Worm (Caenorhabditis elegans): ENCODE data around the gene Y42A5A.1.

The Y42A5A.1 gene

DNA sequence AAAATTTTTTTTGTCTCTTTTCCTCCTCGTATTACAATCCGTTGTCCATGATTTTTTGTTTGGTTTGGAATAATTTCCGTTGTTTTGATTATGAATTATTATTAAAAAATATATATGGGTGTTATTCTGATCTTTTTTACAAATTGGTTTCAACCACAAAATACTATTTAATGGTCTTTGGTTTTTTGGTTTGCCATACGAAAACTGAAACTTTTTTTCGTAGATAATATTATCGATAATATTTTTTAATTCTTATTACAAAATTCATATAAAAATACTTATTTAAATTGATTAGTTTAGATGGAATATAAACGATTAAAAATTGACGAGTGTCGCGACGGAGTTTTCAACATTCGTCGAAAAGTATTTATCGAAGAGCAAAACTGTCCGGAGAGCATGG lies 39.4 kb downstream of the Y42A5A.1 start, which contains the start of gene jmjd-5:
Gene jmjd-5 (plus strand): TSS at position 301 of the 400 bp plus-strand sequence.
- TF ChIP-seq ztf-23 (GFP tag; IDR thresholded peaks at IDR 0.05) (no peak), tab-1 (GFP tag; IDR thresholded peaks at IDR 0.05) (no peak)

DNA sequence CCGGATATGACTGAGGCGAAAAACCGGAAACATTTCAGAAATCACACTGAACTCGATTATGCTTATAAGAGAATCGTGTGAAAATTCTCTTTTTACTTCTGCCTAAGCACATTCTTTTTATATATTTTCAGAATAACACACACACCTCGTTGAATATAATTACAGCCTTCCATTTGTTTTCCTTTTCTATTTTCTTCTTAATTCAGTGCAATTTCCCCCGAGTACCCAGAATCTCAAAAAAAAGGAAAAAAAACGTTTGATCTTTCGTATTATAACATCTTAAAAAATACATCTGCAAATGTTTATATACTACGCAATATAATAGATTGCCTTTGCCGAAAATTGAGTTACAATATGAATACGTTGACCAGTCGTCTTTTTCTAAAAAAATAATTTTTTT lies 44.1 kb downstream of the Y42A5A.1 start:
- TF ChIP-seq ztf-23 (GFP tag; IDR thresholded peaks at IDR 0.05) (no peak), med-1 (GFP tag; optimal IDR thresholded peaks at IDR 0.05; ENCODE audit: insufficient read depth) (no peak), cog-1 (tag; optimal IDR thresholded peaks at IDR 0.05) (no peak), ref-1 (GFP tag; conservative IDR thresholded peaks at IDR 0.05) (no peak), ztf-29 (GFP tag; IDR thresholded peaks at IDR 0.05) (no peak), T22C8.4 (GFP tag; IDR thresholded peaks at IDR 0.05) (no peak), flt-1 (GFP tag; IDR thresholded peaks at IDR 0.05) (no peak), tab-1 (GFP tag; IDR thresholded peaks at IDR 0.05) (no peak), klf-2 (GFP tag; conservative IDR thresholded peaks at IDR 0.05) (no peak)

DNA sequence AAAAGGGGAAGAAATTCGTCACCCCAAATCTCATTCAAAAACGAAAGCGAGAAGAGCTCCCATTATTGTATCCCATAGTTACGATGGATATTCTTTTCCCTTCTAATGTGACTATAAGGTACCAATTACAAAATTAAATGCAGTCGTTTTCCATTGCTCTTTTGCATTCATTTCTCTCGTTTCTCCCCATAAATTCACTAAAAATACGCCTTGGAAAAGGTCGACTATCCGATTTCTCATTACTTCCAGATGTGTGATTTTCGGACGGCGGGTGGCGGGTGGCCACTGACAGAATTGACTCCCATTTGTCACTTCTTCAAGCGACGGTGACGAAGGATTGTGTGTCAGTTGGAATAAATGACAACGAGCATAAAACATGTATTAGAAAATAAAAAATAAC lies 45.8 kb downstream of the Y42A5A.1 start:
- no peak for TF ChIP-seq klf-2 (GFP tag; conservative IDR thresholded peaks at IDR 0.05)
- TF ChIP-seq cog-1 (tag; optimal IDR thresholded peaks at IDR 0.05), result no peak
- no peak for TF ChIP-seq ref-1 (GFP tag; conservative IDR thresholded peaks at IDR 0.05)
- TF ChIP-seq med-1 (GFP tag; optimal IDR thresholded peaks at IDR 0.05; ENCODE audit: insufficient read depth), result no peak
- TF ChIP-seq tab-1 (GFP tag; IDR thresholded peaks at IDR 0.05), result no peak
- TF ChIP-seq ztf-29 (GFP tag; IDR thresholded peaks at IDR 0.05), result no peak
- no peak for TF ChIP-seq ztf-23 (GFP tag; IDR thresholded peaks at IDR 0.05)
- TF ChIP-seq T22C8.4 (GFP tag; IDR thresholded peaks at IDR 0.05), result no peak
- no peak for TF ChIP-seq flt-1 (GFP tag; IDR thresholded peaks at IDR 0.05)

DNA sequence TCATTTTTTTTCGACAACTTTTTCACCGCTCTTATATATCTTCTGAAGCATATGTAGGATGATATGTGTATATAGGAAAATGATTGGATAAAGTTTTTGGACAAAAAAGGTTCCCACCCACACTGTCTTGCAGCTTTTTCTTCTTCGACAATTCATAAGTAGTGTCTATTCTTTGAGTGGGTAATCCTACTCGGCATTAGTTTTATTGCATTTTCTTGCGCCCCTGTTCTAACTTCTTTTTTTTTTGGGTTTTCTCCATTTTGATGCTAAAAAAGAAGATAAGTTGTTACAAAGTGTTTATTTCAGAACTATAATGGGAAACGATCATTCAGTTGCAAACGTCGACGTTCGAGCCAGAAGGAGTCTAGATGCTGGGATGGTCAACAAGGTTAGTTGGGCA lies 46.5 kb downstream of the Y42A5A.1 start, which contains the start of gene glb-3:
Gene glb-3 (plus strand): TSS at position 301 of the 400 bp plus-strand sequence.
- no peak for TF ChIP-seq cog-1 (tag; optimal IDR thresholded peaks at IDR 0.05)
- no peak for TF ChIP-seq T22C8.4 (GFP tag; IDR thresholded peaks at IDR 0.05)
- TF ChIP-seq med-1 (GFP tag; optimal IDR thresholded peaks at IDR 0.05; ENCODE audit: insufficient read depth), result no peak
- no peak for TF ChIP-seq ztf-23 (GFP tag; IDR thresholded peaks at IDR 0.05)
- no peak for TF ChIP-seq tab-1 (GFP tag; IDR thresholded peaks at IDR 0.05)
- no peak for TF ChIP-seq ref-1 (GFP tag; conservative IDR thresholded peaks at IDR 0.05)
- TF ChIP-seq flt-1 (GFP tag; IDR thresholded peaks at IDR 0.05), result no peak
- TF ChIP-seq ztf-29 (GFP tag; IDR thresholded peaks at IDR 0.05), result no peak
- TF ChIP-seq klf-2 (GFP tag; conservative IDR thresholded peaks at IDR 0.05), result no peak

DNA sequence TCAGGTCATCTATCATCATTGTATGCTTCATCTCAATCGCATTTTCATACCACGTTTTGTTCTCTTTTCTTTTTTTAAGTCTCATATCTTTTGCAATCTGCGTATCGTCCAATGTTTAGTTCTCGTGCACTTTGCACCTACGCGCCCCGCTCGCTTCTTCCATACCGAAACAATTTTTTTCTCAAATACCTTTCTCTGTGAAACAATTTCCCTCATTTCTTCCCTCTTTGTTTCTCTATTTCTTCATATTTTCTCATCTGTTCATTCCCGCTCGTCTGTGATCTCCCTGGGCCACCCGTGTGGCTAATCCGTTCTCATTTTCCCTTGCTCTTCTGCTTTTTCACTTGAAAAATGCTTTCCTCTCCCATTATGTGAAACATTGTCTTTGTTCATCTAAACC lies 52.6 kb downstream of the Y42A5A.1 start:
- no peak for TF ChIP-seq ztf-29 (GFP tag; IDR thresholded peaks at IDR 0.05)
- TF ChIP-seq klf-2 (GFP tag; conservative IDR thresholded peaks at IDR 0.05), result no peak
- no peak for TF ChIP-seq med-1 (GFP tag; optimal IDR thresholded peaks at IDR 0.05; ENCODE audit: insufficient read depth)
- TF ChIP-seq cog-1 (tag; optimal IDR thresholded peaks at IDR 0.05), result no peak
- TF ChIP-seq tab-1 (GFP tag; IDR thresholded peaks at IDR 0.05), result no peak
- TF ChIP-seq flt-1 (GFP tag; IDR thresholded peaks at IDR 0.05), result no peak
- TF ChIP-seq ztf-23 (GFP tag; IDR thresholded peaks at IDR 0.05), result no peak
- TF ChIP-seq ref-1 (GFP tag; conservative IDR thresholded peaks at IDR 0.05), result no peak
- TF ChIP-seq T22C8.4 (GFP tag; IDR thresholded peaks at IDR 0.05), result no peak

DNA sequence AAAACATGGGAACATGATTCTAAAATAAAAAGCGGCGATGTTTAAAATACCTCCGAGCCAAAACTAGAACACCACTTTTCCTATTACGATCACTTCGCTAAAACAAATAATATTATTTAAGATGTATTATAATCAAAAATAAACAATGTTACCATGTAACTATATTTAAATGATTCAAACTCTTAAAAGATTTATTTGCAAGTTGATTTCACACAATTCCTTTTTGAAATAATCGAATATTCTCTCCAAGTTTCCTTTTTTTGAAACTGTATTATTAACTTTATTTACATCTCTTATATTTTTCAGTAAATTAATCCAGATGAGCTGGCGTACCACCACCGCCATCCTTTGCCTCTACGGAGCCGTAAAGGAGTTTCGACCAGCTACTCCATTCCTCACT lies 53.4 kb downstream of the Y42A5A.1 start, which contains the start of gene folt-1:
Gene folt-1 (plus strand): TSS at position 301 of the 400 bp plus-strand sequence.
- no peak for TF ChIP-seq med-1 (GFP tag; optimal IDR thresholded peaks at IDR 0.05; ENCODE audit: insufficient read depth)
- TF ChIP-seq T22C8.4 (GFP tag; IDR thresholded peaks at IDR 0.05), result no peak
- no peak for TF ChIP-seq cog-1 (tag; optimal IDR thresholded peaks at IDR 0.05)
- TF ChIP-seq ztf-23 (GFP tag; IDR thresholded peaks at IDR 0.05), result no peak
- no peak for TF ChIP-seq ref-1 (GFP tag; conservative IDR thresholded peaks at IDR 0.05)
- no peak for TF ChIP-seq tab-1 (GFP tag; IDR thresholded peaks at IDR 0.05)
- no peak for TF ChIP-seq flt-1 (GFP tag; IDR thresholded peaks at IDR 0.05)
- no peak for TF ChIP-seq klf-2 (GFP tag; conservative IDR thresholded peaks at IDR 0.05)
- TF ChIP-seq ztf-29 (GFP tag; IDR thresholded peaks at IDR 0.05), result no peak

DNA sequence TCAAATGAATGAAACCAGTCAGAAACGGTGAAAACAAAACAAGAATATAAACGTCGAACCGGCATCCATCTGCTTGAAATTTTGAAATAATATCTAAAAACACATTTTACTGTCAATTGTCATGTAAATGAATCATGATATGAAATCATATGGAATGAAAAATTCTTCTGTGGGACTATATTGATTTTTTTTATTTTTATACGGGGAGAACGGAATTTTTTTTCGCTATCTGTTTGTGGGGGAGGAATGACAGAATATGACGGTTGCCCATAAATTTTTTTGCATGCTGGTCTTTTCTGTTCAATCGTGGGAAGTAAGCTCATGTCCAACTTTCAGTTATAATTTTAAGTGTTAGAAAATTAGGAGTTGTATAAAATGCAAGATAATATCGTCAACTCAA lies 56.9 kb downstream of the Y42A5A.1 start, which contains the start of gene C06H2.7:
Gene C06H2.7 (minus strand): TSS at position 101 of the 400 bp plus-strand sequence.
- TF ChIP-seq tab-1 (GFP tag; IDR thresholded peaks at IDR 0.05), result no peak
- no peak for TF ChIP-seq T22C8.4 (GFP tag; IDR thresholded peaks at IDR 0.05)
- TF ChIP-seq flt-1 (GFP tag; IDR thresholded peaks at IDR 0.05), result no peak
- TF ChIP-seq med-1 (GFP tag; optimal IDR thresholded peaks at IDR 0.05; ENCODE audit: insufficient read depth), result no peak
- TF ChIP-seq cog-1 (tag; optimal IDR thresholded peaks at IDR 0.05), result no peak
- TF ChIP-seq ztf-29 (GFP tag; IDR thresholded peaks at IDR 0.05), result no peak
- no peak for TF ChIP-seq klf-2 (GFP tag; conservative IDR thresholded peaks at IDR 0.05)
- TF ChIP-seq ztf-23 (GFP tag; IDR thresholded peaks at IDR 0.05), result no peak
- TF ChIP-seq ref-1 (GFP tag; conservative IDR thresholded peaks at IDR 0.05), result no peak

DNA sequence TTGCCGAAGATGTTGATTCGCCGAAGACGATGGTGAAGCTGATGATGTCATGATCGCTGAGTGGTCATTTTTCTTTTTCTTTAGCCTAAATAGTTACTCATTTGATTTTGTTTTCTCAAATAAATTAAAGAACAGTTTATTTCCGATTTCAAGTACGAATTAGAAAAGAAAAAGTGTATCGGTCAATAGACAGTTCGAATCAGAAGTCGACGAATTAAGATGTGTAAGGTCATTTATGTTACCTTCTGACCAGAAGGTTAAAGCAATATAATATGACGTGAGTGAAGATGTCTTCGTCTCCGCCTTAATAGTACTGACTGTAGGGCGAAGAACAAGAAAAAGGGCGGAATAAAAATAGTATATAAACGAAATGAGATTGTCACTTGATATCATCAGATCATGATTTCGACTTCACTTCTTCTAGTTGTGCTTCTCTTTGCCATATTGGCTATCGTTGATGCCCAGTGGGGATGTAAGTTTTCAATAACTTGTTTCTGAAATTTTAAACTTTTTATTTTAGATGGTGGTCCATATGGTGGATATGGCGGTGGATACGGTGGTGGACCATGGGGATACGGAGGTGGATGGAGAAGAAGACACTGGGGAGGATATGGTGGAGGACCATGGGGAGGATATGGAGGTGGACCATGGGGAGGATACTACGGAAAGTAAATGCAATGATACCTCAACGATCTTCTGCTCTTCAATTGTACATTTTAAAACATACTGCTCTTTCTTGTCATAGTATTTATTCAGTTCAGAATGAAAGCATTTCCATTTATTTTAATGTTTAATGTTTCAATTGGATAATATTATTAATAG lies 59.4 kb downstream of the Y42A5A.1 start, which contains the start of the genes T19C4.24 and nlp-33:
Gene T19C4.24 (minus strand): TSS at position 51 of the 822 bp plus-strand sequence.
Gene nlp-33 (plus strand): TSS at position 389 of the 822 bp plus-strand sequence.
- TF ChIP-seq flt-1 (GFP tag; IDR thresholded peaks at IDR 0.05), result no peak
- TF ChIP-seq cog-1 (tag; optimal IDR thresholded peaks at IDR 0.05), result no peak
- TF ChIP-seq med-1 (GFP tag; optimal IDR thresholded peaks at IDR 0.05; ENCODE audit: insufficient read depth), result no peak
- no peak for TF ChIP-seq ztf-23 (GFP tag; IDR thresholded peaks at IDR 0.05)
- no peak for TF ChIP-seq klf-2 (GFP tag; conservative IDR thresholded peaks at IDR 0.05)
- no peak for TF ChIP-seq tab-1 (GFP tag; IDR thresholded peaks at IDR 0.05)
- no peak for TF ChIP-seq T22C8.4 (GFP tag; IDR thresholded peaks at IDR 0.05)
- no peak for TF ChIP-seq ztf-29 (GFP tag; IDR thresholded peaks at IDR 0.05)
- no peak for TF ChIP-seq ref-1 (GFP tag; conservative IDR thresholded peaks at IDR 0.05)
